Fruit fly (Drosophila melanogaster) whole organism, embryonic: ENCODE results near the gene CG4424.

Source experiments
- CG10209 ChIP-seq: fragments of 200-800 bp; sonication (Bioruptor generic); optimal IDR thresholded peaks from 3 replicates; lab custom pipeline; 2017; ENCODE audit warnings: missing biosample characterization, mild to moderate bottlenecking, missing genetic modification characterization, missing genetic modification reagents
- CG1024 ChIP-seq: fragments of 200-800 bp; sonication (Bioruptor generic); IDR thresholded peaks from 2 replicates; pipeline ENCODE4 v1.3.6; 2022; ENCODE audit warnings: missing biosample characterization, missing genetic modification characterization
- CG10431 ChIP-seq: fragments of 200-800 bp; sonication (Bioruptor generic); optimal IDR thresholded peaks from 3 replicates; lab custom pipeline; 2018; ENCODE audit warnings: missing biosample characterization, mild to moderate bottlenecking, missing genetic modification characterization
- CG10543 ChIP-seq: fragments of 200-800 bp; sonication (Bioruptor generic); optimal IDR thresholded peaks from 3 replicates; lab custom pipeline; 2017; ENCODE audit warnings: missing biosample characterization, mild to moderate bottlenecking, missing genetic modification characterization, moderate library complexity
- CG11398 ChIP-seq: fragments of 200-800 bp; sonication (Bioruptor generic); optimal IDR thresholded peaks from 2 replicates; lab custom pipeline; 2016; ENCODE audit warnings: missing biosample characterization, missing genetic modification characterization
- CG12236 ChIP-seq: fragments of 200-800 bp; sonication (Bioruptor generic); optimal IDR thresholded peaks from 2 replicates; lab custom pipeline; 2016; ENCODE audit warnings: missing biosample characterization, missing genetic modification characterization
- CG14710 ChIP-seq: fragments of 200-800 bp; sonication (Bioruptor generic); optimal IDR thresholded peaks from 3 replicates; lab custom pipeline; 2019; ENCODE audit warnings: missing biosample characterization, mild to moderate bottlenecking, missing genetic modification characterization, moderate library complexity
- CG15479 ChIP-seq: fragments of 200-800 bp; sonication (Bioruptor generic); optimal IDR thresholded peaks from 3 replicates; lab custom pipeline; 2019; ENCODE audit warnings: missing biosample characterization, mild to moderate bottlenecking, missing genetic modification characterization, moderate library complexity
- CG15514 ChIP-seq: fragments of 200-800 bp; sonication (Bioruptor generic); optimal IDR thresholded peaks from 3 replicates; lab custom pipeline; 2017; ENCODE audit warnings: missing biosample characterization, missing genetic modification characterization, mild to moderate bottlenecking, moderate library complexity, missing genetic modification reagents
- CG17359 ChIP-seq: fragments of 200-800 bp; sonication (Bioruptor generic); optimal IDR thresholded peaks from 3 replicates; lab custom pipeline; 2018; ENCODE audit warnings: missing biosample characterization, mild to moderate bottlenecking, missing genetic modification characterization, moderate library complexity
- CG1792 ChIP-seq: fragments of 200-800 bp; sonication (Bioruptor generic); optimal IDR thresholded peaks from 2 replicates; lab custom pipeline; 2016; ENCODE audit warnings: missing biosample characterization, missing genetic modification characterization
- CG2120 ChIP-seq: fragments of 200-800 bp; sonication (Bioruptor generic); optimal IDR thresholded peaks from 3 replicates; lab custom pipeline; 2016; ENCODE audit warnings: missing biosample characterization, missing genetic modification characterization
- CG2199 ChIP-seq: fragments of 200-800 bp; sonication (Bioruptor generic); IDR thresholded peaks from 3 replicates; pipeline ENCODE4 v1.3.6; 2022; ENCODE audit warnings: missing biosample characterization, missing genetic modification characterization
- CG30403 ChIP-seq: fragments of 200-800 bp; sonication (Bioruptor generic); optimal IDR thresholded peaks from 3 replicates; lab custom pipeline; 2016; ENCODE audit warnings: missing biosample characterization, missing genetic modification characterization
- CG33557 ChIP-seq: fragments of 200-800 bp; sonication (Bioruptor generic); optimal IDR thresholded peaks from 2 replicates; lab custom pipeline; 2019; ENCODE audit warnings: missing biosample characterization, mild to moderate bottlenecking, missing genetic modification characterization, moderate library complexity
- CG3726 ChIP-seq: fragments of 200-800 bp; sonication (Bioruptor generic); IDR thresholded peaks from 3 replicates; pipeline ENCODE4, ENCODE4 v1.3.6; 2022; ENCODE audit warnings: missing biosample characterization, missing genetic modification characterization
- CG4328 ChIP-seq: fragments of 200-800 bp; sonication (Bioruptor generic); optimal IDR thresholded peaks from 3 replicates; lab custom pipeline; 2017; ENCODE audit warnings: missing biosample characterization, missing genetic modification reagents, missing genetic modification characterization
- CG4730 ChIP-seq: fragments of 200-800 bp; sonication (Bioruptor generic); IDR thresholded peaks from 2 replicates; pipeline ENCODE4 v1.3.6; 2022; ENCODE audit warnings: missing biosample characterization, missing genetic modification characterization
- CG9437 ChIP-seq: fragments of 200-800 bp; sonication (Bioruptor generic); optimal IDR thresholded peaks from 2 replicates; lab custom pipeline; 2018; ENCODE audit warnings: missing biosample characterization, mild to moderate bottlenecking, missing genetic modification characterization
- CkIIα-i1 ChIP-seq: fragments of 200-800 bp; sonication (Bioruptor generic); IDR thresholded peaks from 2 replicates; pipeline ENCODE4 v1.3.6; 2022; ENCODE audit warnings: missing biosample characterization, missing genetic modification characterization
- ERR ChIP-seq: fragments of 200-800 bp; sonication (Bioruptor generic); optimal IDR thresholded peaks from 2 replicates; lab custom pipeline; 2016; ENCODE audit warnings: missing biosample characterization, missing genetic modification characterization
- Ets97D ChIP-seq: fragments of 200-800 bp; sonication (Bioruptor generic); optimal IDR thresholded peaks from 3 replicates; lab custom pipeline; 2016; ENCODE audit warnings: missing biosample characterization, missing genetic modification characterization
- H2.0 ChIP-seq: fragments of 200-800 bp; sonication (Bioruptor generic); IDR thresholded peaks from 2 replicates; pipeline ENCODE4 v1.3.6; 2022; ENCODE audit warnings: missing biosample characterization, missing genetic modification characterization
- HLHmδ ChIP-seq: fragments of 200-800 bp; sonication (Bioruptor generic); optimal IDR thresholded peaks from 2 replicates; lab custom pipeline; 2018; ENCODE audit warnings: missing biosample characterization, mild to moderate bottlenecking, missing genetic modification characterization, moderate library complexity
- Hand ChIP-seq: fragments of 200-800 bp; sonication (Bioruptor generic); optimal IDR thresholded peaks from 2 replicates; lab custom pipeline; 2017; ENCODE audit warnings: mild to moderate bottlenecking, missing biosample characterization, missing genetic modification reagents, missing genetic modification characterization
- Hr39 ChIP-seq: fragments of >200 bp; optimal IDR thresholded peaks from 2 replicates; lab custom pipeline; 2017
- Lhr ChIP-seq: fragments of 200-800 bp; sonication (Bioruptor generic); optimal IDR thresholded peaks from 3 replicates; lab custom pipeline; 2017; ENCODE audit warnings: mild to moderate bottlenecking, missing biosample characterization, missing genetic modification reagents, missing genetic modification characterization
- Lpt ChIP-seq: fragments of >200 bp; optimal IDR thresholded peaks from 2 replicates; lab custom pipeline; 2018; ENCODE audit warnings: missing biosample characterization, missing genetic modification characterization
- Rx ChIP-seq: fragments of 200-800 bp; sonication (Bioruptor generic); IDR thresholded peaks from 2 replicates; pipeline ENCODE4 v1.3.6; 2022; ENCODE audit warnings: missing biosample characterization, missing genetic modification characterization
- Xrp1 ChIP-seq: fragments of 200-800 bp; sonication (Bioruptor generic); IDR thresholded peaks from 2 replicates; pipeline ENCODE4 v1.3.6; 2022; ENCODE audit warnings: missing biosample characterization, missing genetic modification characterization
- amos ChIP-seq: fragments of 200-800 bp; sonication (Bioruptor generic); IDR thresholded peaks from 2 replicates; pipeline ENCODE4 v1.3.6; 2022; ENCODE audit warnings: missing biosample characterization, missing genetic modification characterization; ENCODE audit not compliant: partially characterized antibody
- bsh ChIP-seq, 2 experiments: fragments of 200-800 bp; sonication (Bioruptor generic); optimal IDR thresholded peaks; 2 replicates each; lab custom pipeline; 2017 to 2018; ENCODE audit warnings: mild to moderate bottlenecking in 2 of 2, missing biosample characterization in 2 of 2, missing genetic modification characterization in 2 of 2, moderate library complexity in 1 of 2
- cas ChIP-seq: fragments of 200-800 bp; sonication (Bioruptor generic); IDR thresholded peaks from 2 replicates; pipeline ENCODE4 v1.3.6; 2022; ENCODE audit warnings: missing biosample characterization, missing genetic modification characterization
- crol ChIP-seq: fragments of 200-800 bp; sonication (Bioruptor generic); IDR thresholded peaks from 2 replicates; pipeline ENCODE4 v1.3.6; 2022; ENCODE audit warnings: missing biosample characterization, missing genetic modification characterization
- dmrt99B ChIP-seq: fragments of 200-800 bp; sonication (Bioruptor generic); optimal IDR thresholded peaks from 2 replicates; lab custom pipeline; 2018; ENCODE audit warnings: missing biosample characterization, mild to moderate bottlenecking, missing genetic modification characterization, moderate library complexity
- en ChIP-seq: fragments of 200-800 bp; sonication (Bioruptor generic); optimal IDR thresholded peaks from 2 replicates; lab custom pipeline; 2016; ENCODE audit warnings: missing biosample characterization, missing genetic modification characterization
- gcm2 ChIP-seq: fragments of 200-800 bp; sonication (Bioruptor generic); optimal IDR thresholded peaks from 2 replicates; lab custom pipeline; 2016; ENCODE audit warnings: missing biosample characterization, missing genetic modification characterization
- gsb-n ChIP-seq: fragments of 200-800 bp; sonication (Bioruptor generic); optimal IDR thresholded peaks from 3 replicates; lab custom pipeline; 2018; ENCODE audit warnings: missing biosample characterization, mild to moderate bottlenecking, missing genetic modification characterization
- gt ChIP-seq: fragments of 200-800 bp; sonication (Bioruptor generic); IDR thresholded peaks from 2 replicates; pipeline ENCODE4 v1.3.6; 2022; ENCODE audit warnings: missing biosample characterization, missing genetic modification characterization
- kah ChIP-seq: fragments of 200-800 bp; sonication (Bioruptor generic); optimal IDR thresholded peaks from 2 replicates; lab custom pipeline; 2018; ENCODE audit warnings: missing biosample characterization, mild to moderate bottlenecking, missing genetic modification characterization
- kay ChIP-seq: fragments of 200-800 bp; sonication (Bioruptor generic); optimal IDR thresholded peaks from 2 replicates; lab custom pipeline; 2016; ENCODE audit warnings: missing biosample characterization, missing genetic modification characterization
- lab ChIP-seq: fragments of 200-800 bp; sonication (Bioruptor generic); optimal IDR thresholded peaks from 3 replicates; lab custom pipeline; 2017; ENCODE audit warnings: missing biosample characterization, missing genetic modification characterization, mild to moderate bottlenecking, moderate library complexity, missing genetic modification reagents
- lilli ChIP-seq: fragments of 200-800 bp; sonication (Bioruptor generic); optimal IDR thresholded peaks from 3 replicates; lab custom pipeline; 2016; ENCODE audit warnings: missing biosample characterization, missing genetic modification characterization
- maf-S ChIP-seq: fragments of 200-800 bp; sonication (Bioruptor generic); optimal IDR thresholded peaks from 2 replicates; lab custom pipeline; 2016; ENCODE audit warnings: missing biosample characterization, missing genetic modification characterization
- nmo ChIP-seq: fragments of 200-800 bp; sonication (Bioruptor generic); optimal IDR thresholded peaks from 2 replicates; lab custom pipeline; 2018; ENCODE audit warnings: missing biosample characterization, mild to moderate bottlenecking, missing genetic modification characterization, moderate library complexity
- otp ChIP-seq: fragments of 200-800 bp; sonication (Bioruptor generic); IDR thresholded peaks from 3 replicates; pipeline ENCODE4, ENCODE4 v1.3.6; 2022; ENCODE audit warnings: missing biosample characterization, missing genetic modification characterization
- schlank ChIP-seq: fragments of 200-800 bp; sonication (Bioruptor generic); optimal IDR thresholded peaks from 2 replicates; lab custom pipeline; 2018; ENCODE audit warnings: missing biosample characterization, mild to moderate bottlenecking, missing genetic modification characterization
- ssp ChIP-seq: fragments of 200-800 bp; sonication (Bioruptor generic); IDR thresholded peaks from 2 replicates; pipeline ENCODE4 v1.3.6; 2022; ENCODE audit warnings: missing biosample characterization, missing genetic modification characterization
- tup ChIP-seq: fragments of 200-800 bp; sonication (Bioruptor generic); optimal IDR thresholded peaks from 2 replicates; lab custom pipeline; 2016; ENCODE audit warnings: missing biosample characterization, mild to moderate bottlenecking, missing genetic modification characterization, moderate library complexity
- zfh1 ChIP-seq: fragments of 200-800 bp; sonication (Bioruptor generic); IDR thresholded peaks from 3 replicates; pipeline ENCODE4 v1.3.6; 2022; ENCODE audit warnings: missing biosample characterization, missing genetic modification characterization

Gene CG4424

dm6 chr3R:20031043-20031763 lies 3.4 kb upstream of the CG4424 start, which contains the start of gene trem (continued):
- TF ChIP-seq amos (GFP tag; lab: Robert Waterston, UW) (no peak), cas (GFP tag; lab: Robert Waterston, UW) (no peak), CG17359 (tag; lab: Kevin White, UChicago) (peak; percentile 52), nmo (GFP tag; lab: Kevin White, UChicago) (peak; percentile 88), CG1024 (peak; percentile 49; the same call in 1 of the 2 replicates), CG33557 (GFP tag; lab: Kevin White, UChicago) (peak; percentile 82), kay (no peak), CG9437 (GFP tag; lab: Kevin White, UChicago) (peak; percentile 81), gt (GFP tag; lab: Robert Waterston, UW) (no peak), ERR (no peak), CG30403 (GFP tag; lab: Kevin White, UChicago) (peak; percentile 89), CG2199 (GFP tag; lab: Robert Waterston, UW) (no peak), gsb-n (tag; lab: Kevin White, UChicago) (no peak), CG4328 (peak; percentile 71), lilli (peak; percentile 66), en (GFP tag; lab: Kevin White, UChicago) (no peak), maf-S (GFP tag; lab: Kevin White, UChicago) (no peak), lab (GFP tag; lab: Kevin White, UChicago) (no peak), otp (GFP tag; lab: Robert Waterston, UW) (no peak), CG3726 (GFP tag; lab: Robert Waterston, UW) (peak; percentile 57; the same call in 1 of the 3 replicates), bsh (GFP tag; optimal IDR thresholded peaks at IDR 0.05; lab: Kevin White, UChicago) (peak; percentile 29 to 62), Hr39 (lab: Kevin White, UChicago) (no peak), Rx (GFP tag; lab: Robert Waterston, UW) (no peak), schlank (tag; lab: Kevin White, UChicago) (no peak), crol (GFP tag; lab: Robert Waterston, UW) (no peak), H2.0 (GFP tag; lab: Robert Waterston, UW) (peak; percentile 50), CG1792 (no peak), tup (GFP tag; lab: Kevin White, UChicago) (no peak), Hand (GFP tag; lab: Kevin White, UChicago) (no peak), CG14710 (tag; lab: Kevin White, UChicago) (peak; percentile 83), CG15514 (GFP tag; lab: Kevin White, UChicago) (peak; percentile 1), Ets97D (GFP tag; lab: Kevin White, UChicago) (peak; percentile 3), Xrp1 (GFP tag; lab: Robert Waterston, UW) (no peak; the same call in 1 of the 2 replicates), ssp (GFP tag; lab: Robert Waterston, UW) (peak; percentile 75; the same call in 1 of the 2 replicates), Lpt (GFP tag; lab: Kevin White, UChicago) (no peak), Lhr (peak; percentile 27), CG12236 (no peak), CG10431 (GFP tag; lab: Kevin White, UChicago) (peak; percentile 66), dmrt99B (tag; lab: Kevin White, UChicago) (no peak), zfh1 (peak; percentile 29; the same call in 1 of the 3 replicates), CG10543 (GFP tag; lab: Kevin White, UChicago) (peak; percentile 78), CkIIα-i1 (GFP tag; lab: Robert Waterston, UW) (no peak), HLHmδ (GFP tag; lab: Kevin White, UChicago) (no peak), CG4730 (no peak; the same call in none of the 2 replicates), CG10209 (peak; percentile 70), CG15479 (GFP tag; lab: Kevin White, UChicago) (peak; percentile 1), kah (GFP tag; lab: Kevin White, UChicago) (peak; percentile 8), gcm2 (GFP tag; lab: Kevin White, UChicago) (no peak), CG2120 (GFP tag; lab: Kevin White, UChicago) (peak; percentile 76), CG11398 (GFP tag; lab: Kevin White, UChicago) (no peak)
